Fruit fly (Drosophila melanogaster): ENCODE data around the gene sick.

dm6 chr2L:19923786-19924185 lies 127.6 kb downstream of the sick start:
- no peak for TF ChIP-seq CG17806 (tag; optimal IDR thresholded peaks at IDR 0.05)
- no peak for TF ChIP-seq EcR (GFP tag; optimal IDR thresholded peaks at IDR 0.05)
- TF ChIP-seq gl (tag; optimal IDR thresholded peaks at IDR 0.05), result no peak
- no peak for TF ChIP-seq CG10348 (GFP tag; IDR thresholded peaks at IDR 0.05)
- TF ChIP-seq CG4496 (GFP tag; IDR thresholded peaks at IDR 0.05), result no peak
- no peak for TF ChIP-seq fd96Ca (GFP tag; IDR thresholded peaks at IDR 0.05)
- TF ChIP-seq Pif1A (GFP tag; optimal IDR thresholded peaks at IDR 0.05), result no peak
- no peak for TF ChIP-seq CG14655 (GFP tag; optimal IDR thresholded peaks at IDR 0.05)
- no peak for TF ChIP-seq Snoo (tag; optimal IDR thresholded peaks at IDR 0.05)
- TF ChIP-seq rn (GFP tag; IDR thresholded peaks at IDR 0.05), result no peak
- TF ChIP-seq CG15710 (tag; optimal IDR thresholded peaks at IDR 0.05), result no peak
- TF ChIP-seq CG34367 (tag; optimal IDR thresholded peaks at IDR 0.05), result no peak
- no peak for TF ChIP-seq CG8159 (tag; optimal IDR thresholded peaks at IDR 0.05)
